Fruit fly (Drosophila melanogaster): ENCODE results near the gene vig2.
"Not testable (repeated sequence)": the region's sequence is repeated elsewhere in the genome, so short reads cannot be mapped to it uniquely, and the experiment has no call there.

DNA sequence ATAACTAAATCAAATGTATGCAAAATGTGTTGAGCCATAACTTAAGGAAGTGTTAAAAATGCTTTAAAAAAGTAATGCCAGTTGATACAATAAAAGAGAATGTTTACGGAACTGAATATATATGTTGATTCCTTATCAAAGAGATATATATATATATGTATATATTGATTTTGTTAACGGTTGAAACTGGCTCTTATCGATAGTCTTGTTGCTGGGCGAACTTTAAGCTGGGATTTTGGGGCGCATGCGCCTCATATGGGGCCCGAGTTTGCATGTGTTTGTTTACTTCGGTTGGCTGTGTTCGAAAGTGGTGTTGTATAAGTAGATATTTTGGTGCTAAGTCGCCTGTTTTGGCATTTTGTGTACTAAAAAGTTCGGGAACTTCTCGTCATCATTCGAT lies 7.9 kb downstream of the vig2 start, which contains the start of gene Bili:
- TF ChIP-seq CG42726 (GFP tag; IDR thresholded peaks at IDR 0.05; ENCODE audit: partially characterized antibody); gfzf (GFP tag; optimal IDR thresholded peaks at IDR 0.05); tgo (GFP tag; IDR thresholded peaks at IDR 0.05); chn (GFP tag; optimal IDR thresholded peaks at IDR 0.05); CG6765 (GFP tag; optimal IDR thresholded peaks at IDR 0.05); zfh1 (GFP tag; IDR thresholded peaks at IDR 0.05); CG10979 (tag; optimal IDR thresholded peaks at IDR 0.05); CG13775 (GFP tag; optimal IDR thresholded peaks at IDR 0.05); gce (GFP tag; IDR thresholded peaks at IDR 0.05); CG1233 (GFP tag; optimal IDR thresholded peaks at IDR 0.05); so (GFP tag; IDR thresholded peaks at IDR 0.05); pb (GFP tag; optimal IDR thresholded peaks at IDR 0.05); otp (GFP tag; IDR thresholded peaks at IDR 0.05); CG13296 (GFP tag; optimal IDR thresholded peaks at IDR 0.05): not testable (repeated sequence)
